Fruit fly (Drosophila melanogaster): ENCODE results near the gene ATPsynE.
A peak's percentile ranks its signal among the peaks of the same experiment; 100 is the strongest.

The ATPsynE gene

dm6 chr3R:14308801-14309217, 17.9 kb upstream of the ATPsynE start, which contains the start of gene Polr2I (continued):
- TF ChIP-seq unpg (GFP tag; optimal IDR thresholded peaks at IDR 0.05) (peak; percentile 17), CG31441 (GFP tag; IDR thresholded peaks at IDR 0.05) (peak; percentile 59), dysf (GFP tag; IDR thresholded peaks at IDR 0.05) (peak; percentile 21; the same call in 1 of the 3 replicates), CG18619 (GFP tag; optimal IDR thresholded peaks at IDR 0.05) (peak; percentile 21), Xbp1 (GFP tag; optimal IDR thresholded peaks at IDR 0.05) (peak; percentile 53), CG12104 (GFP tag; optimal IDR thresholded peaks at IDR 0.05) (peak; percentile 12), CG9727 (GFP tag; optimal IDR thresholded peaks at IDR 0.05) (peak; percentile 53), chinmo (GFP tag; IDR thresholded peaks at IDR 0.05; ENCODE audit: partially characterized antibody) (0 out of 4 replicates have a peak, but pooled peaks have one; percentile 23), CG12391 (tag; optimal IDR thresholded peaks at IDR 0.05) (peak; percentile 60), CG32532 (GFP tag; IDR thresholded peaks at IDR 0.05) (peak; percentile 19; the same call in 1 of the 2 replicates), gfzf (GFP tag; optimal IDR thresholded peaks at IDR 0.05) (peak; percentile 62), CG10959 (GFP tag; IDR thresholded peaks at IDR 0.05) (peak; percentile 88), CG10654 (GFP tag; optimal IDR thresholded peaks at IDR 0.05) (peak; percentile 23), tin (GFP tag; optimal IDR thresholded peaks at IDR 0.05) (peak; percentile 25), Max (GFP tag; optimal IDR thresholded peaks at IDR 0.05) (peak; percentile 11), CG7839 (tag; optimal IDR thresholded peaks at IDR 0.05) (no peak), CG34422 (GFP tag; IDR thresholded peaks at IDR 0.05) (peak; percentile 59; the same call in 1 of the 3 replicates), pan (optimal IDR thresholded peaks at IDR 0.05) (no peak), pan (GFP tag; optimal IDR thresholded peaks at IDR 0.05 in 1 of 2, IDR thresholded peaks at IDR 0.05 in 1 of 2) (peak in 1 of 2 experiments; percentile 27), CG13775 (GFP tag; optimal IDR thresholded peaks at IDR 0.05) (peak; percentile 49), vvl (GFP tag; IDR thresholded peaks at IDR 0.05) (peak; percentile 67), gsb-n (tag; optimal IDR thresholded peaks at IDR 0.05) (peak; percentile 40), Doc2 (GFP tag; IDR thresholded peaks at IDR 0.05) (no peak), CG3065 (GFP tag; optimal IDR thresholded peaks at IDR 0.05) (no peak), CG1602 (GFP tag; optimal IDR thresholded peaks at IDR 0.05) (peak; percentile 32), dmrt11E (tag; optimal IDR thresholded peaks at IDR 0.05) (peak; percentile 44), Xrp1 (GFP tag; IDR thresholded peaks at IDR 0.05) (peak; percentile 26; the same call in 1 of the 2 replicates), pum (GFP tag; optimal IDR thresholded peaks at IDR 0.05) (no peak), fd3F (GFP tag; optimal IDR thresholded peaks at IDR 0.05) (peak; percentile 11), prd (optimal IDR thresholded peaks at IDR 0.05) (no peak), prd (GFP tag; IDR thresholded peaks at IDR 0.05) (peak; percentile 46; the same call in 1 of the 3 replicates), CG8924 (tag; optimal IDR thresholded peaks at IDR 0.05) (peak; percentile 45), az2 (GFP tag; optimal IDR thresholded peaks at IDR 0.05) (peak; percentile 37), D19B (GFP tag; optimal IDR thresholded peaks at IDR 0.05) (peak; percentile 4), Ets65A (GFP tag) (no peak), Hmr (GFP tag; optimal IDR thresholded peaks at IDR 0.05) (peak; percentile 35), Hsf (GFP tag; optimal IDR thresholded peaks at IDR 0.05) (peak; percentile 13), CG9437 (GFP tag; optimal IDR thresholded peaks at IDR 0.05) (peak; percentile 28), Dbx (GFP tag; IDR thresholded peaks at IDR 0.05) (0 out of 3 replicates have a peak, but pooled peaks have one; percentile 13), exex (tag; optimal IDR thresholded peaks at IDR 0.05) (peak; percentile 20), nerfin-1 (tag; optimal IDR thresholded peaks at IDR 0.05) (no peak), CG11723 (GFP tag; optimal IDR thresholded peaks at IDR 0.05) (no peak), fd96Cb (tag; optimal IDR thresholded peaks at IDR 0.05) (peak; percentile 28), CG3995 (GFP tag; optimal IDR thresholded peaks at IDR 0.05) (peak; percentile 29), CG14710 (tag; optimal IDR thresholded peaks at IDR 0.05) (peak; percentile 65), rib (GFP tag; IDR thresholded peaks at IDR 0.05) (no peak), ssp (GFP tag; IDR thresholded peaks at IDR 0.05) (peak; percentile 25; the same call in 1 of the 2 replicates), CG9932 (GFP tag; IDR thresholded peaks at IDR 0.05) (peak; percentile 64), CG7786 (GFP tag; optimal IDR thresholded peaks at IDR 0.05) (no peak), bbx (GFP tag; IDR thresholded peaks at IDR 0.05; ENCODE audit: partially characterized antibody) (0 out of 2 replicates have a peak, but pooled peaks have one; percentile 7), stwl (tag; optimal IDR thresholded peaks at IDR 0.05) (peak; percentile 14)
